Fruit fly (Drosophila melanogaster) whole organism, embryonic: ENCODE results near the gene Atg18b.

Experiments used
- Adf1 ChIP-seq: fragments of 200-800 bp; sonication (Bioruptor generic); IDR thresholded peaks from 2 replicates; pipeline ENCODE4 v1.3.6; 2022; ENCODE audit warnings: missing biosample characterization, missing genetic modification characterization
- CG11093 ChIP-seq: fragments of 200-800 bp; sonication (Bioruptor generic); IDR thresholded peaks from 3 replicates; pipeline ENCODE4 v1.3.6; 2022; ENCODE audit warnings: missing biosample characterization, missing genetic modification characterization
- CG14860 ChIP-seq: fragments of 200-800 bp; sonication (Bioruptor generic); IDR thresholded peaks from 3 replicates; pipeline ENCODE4 v1.3.6; 2022; ENCODE audit warnings: missing biosample characterization, missing genetic modification characterization; ENCODE audit not compliant: partially characterized antibody
- CG15011 ChIP-seq: fragments of 200-800 bp; sonication (Bioruptor generic); optimal IDR thresholded peaks from 3 replicates; lab custom pipeline; 2018; ENCODE audit warnings: missing biosample characterization, mild to moderate bottlenecking, missing genetic modification characterization
- CG17328 ChIP-seq: fragments of 200-800 bp; sonication (Bioruptor generic); IDR thresholded peaks from 2 replicates; pipeline ENCODE4 v1.3.6; 2022; ENCODE audit warnings: missing biosample characterization, missing genetic modification characterization
- CG30020 ChIP-seq: fragments of 200-800 bp; optimal IDR thresholded peaks from 2 replicates; lab custom pipeline; 2019; ENCODE audit warnings: missing biosample characterization, mild to moderate bottlenecking, missing genetic modification characterization, moderate library complexity
- CG30431 ChIP-seq: fragments of 200-800 bp; sonication (Bioruptor generic); optimal IDR thresholded peaks from 2 replicates; lab custom pipeline; 2017; ENCODE audit warnings: missing biosample characterization, missing genetic modification characterization
- CG31388 ChIP-seq: fragments of 200-800 bp; sonication (Bioruptor generic); optimal IDR thresholded peaks from 2 replicates; lab custom pipeline; 2016; ENCODE audit warnings: missing biosample characterization, missing genetic modification characterization
- CG3163 ChIP-seq: fragments of 200-800 bp; sonication (Bioruptor generic); optimal IDR thresholded peaks from 3 replicates; lab custom pipeline; 2016; ENCODE audit warnings: missing biosample characterization, missing genetic modification characterization
- CG3838 ChIP-seq: fragments of 200-800 bp; sonication (Bioruptor generic); optimal IDR thresholded peaks from 3 replicates; lab custom pipeline; 2016; ENCODE audit warnings: missing biosample characterization, missing genetic modification characterization
- CG4820 ChIP-seq: fragments of 200-800 bp; sonication (Bioruptor generic); optimal IDR thresholded peaks from 3 replicates; lab custom pipeline; 2016; ENCODE audit warnings: missing biosample characterization, missing genetic modification characterization
- CG6654 ChIP-seq: fragments of 200-800 bp; sonication (Bioruptor generic); optimal IDR thresholded peaks from 2 replicates; lab custom pipeline; 2017; ENCODE audit warnings: missing biosample characterization, mild to moderate bottlenecking, missing genetic modification characterization
- CG6765 ChIP-seq: fragments of 200-800 bp; sonication (Bioruptor generic); optimal IDR thresholded peaks from 3 replicates; lab custom pipeline; 2017; ENCODE audit warnings: missing biosample characterization, mild to moderate bottlenecking, missing genetic modification characterization
- CG8089 ChIP-seq: fragments of 200-800 bp; sonication (Bioruptor generic); optimal IDR thresholded peaks from 3 replicates; lab custom pipeline; 2016; ENCODE audit warnings: missing biosample characterization, missing genetic modification characterization
- CG8290 ChIP-seq, 3 experiments: fragments of 200-800 bp; sonication (Bioruptor generic); optimal IDR thresholded peaks; 2 replicates each; lab custom pipeline; 2016 to 2019; ENCODE audit warnings: missing biosample characterization in 3 of 3, missing genetic modification characterization in 3 of 3, mild to moderate bottlenecking in 2 of 3, moderate library complexity in 1 of 3
- CG8359 ChIP-seq: fragments of 200-800 bp; sonication (Bioruptor generic); optimal IDR thresholded peaks from 2 replicates; lab custom pipeline; 2017; ENCODE audit warnings: missing biosample characterization, mild to moderate bottlenecking, missing genetic modification characterization, borderline replicate concordance
- CG8765 ChIP-seq: fragments of 200-800 bp; sonication (Bioruptor generic); IDR thresholded peaks from 2 replicates; pipeline ENCODE4 v1.3.6; 2022; ENCODE audit warnings: missing biosample characterization, missing genetic modification characterization
- D ChIP-seq, 2 experiments: fragments of 200-800 bp in 1 of 2; fragments of >200 bp in 1 of 2; sonication (Bioruptor generic) in 1 of 2; optimal IDR thresholded peaks; 2 replicates in 1 of 2; 3 replicates in 1 of 2; lab custom pipeline; 2017; ENCODE audit warnings: mild to moderate bottlenecking in 1 of 2, missing biosample characterization in 1 of 2, missing genetic modification characterization in 1 of 2, missing genetic modification reagents in 1 of 2
- Deaf1 ChIP-seq: fragments of 200-800 bp; optimal IDR thresholded peaks from 3 replicates; lab custom pipeline; 2019; ENCODE audit warnings: missing biosample characterization, mild to moderate bottlenecking, missing genetic modification characterization, moderate library complexity
- Dip3 ChIP-seq: fragments of 200-800 bp; sonication (Bioruptor generic); optimal IDR thresholded peaks from 3 replicates; lab custom pipeline; 2016; ENCODE audit warnings: missing biosample characterization, missing genetic modification characterization
- E2f1 ChIP-seq: fragments of 200-800 bp; sonication (Bioruptor generic); IDR thresholded peaks from 2 replicates; pipeline ENCODE4 v1.3.6; 2022; ENCODE audit warnings: missing biosample characterization, missing genetic modification characterization
- Jarid2 ChIP-seq: fragments of 200-800 bp; sonication (Bioruptor generic); optimal IDR thresholded peaks from 3 replicates; lab custom pipeline; 2017; ENCODE audit warnings: mild to moderate bottlenecking, missing biosample characterization, missing genetic modification reagents, missing genetic modification characterization
- Mrtf ChIP-seq: fragments of 200-800 bp; sonication (Bioruptor generic); IDR thresholded peaks from 3 replicates; pipeline ENCODE4 v1.3.6; 2022; ENCODE audit warnings: missing biosample characterization, missing genetic modification characterization
- Oaz ChIP-seq: fragments of 200-800 bp; sonication (Bioruptor generic); IDR thresholded peaks from 2 replicates; pipeline ENCODE4 v1.3.6; 2022; ENCODE audit warnings: missing biosample characterization, missing genetic modification characterization
- Oli ChIP-seq: fragments of 200-800 bp; sonication (Bioruptor generic); optimal IDR thresholded peaks from 2 replicates; lab custom pipeline; 2018; ENCODE audit warnings: missing biosample characterization, mild to moderate bottlenecking, missing genetic modification characterization, moderate library complexity
- Pdp1 ChIP-seq, 2 experiments: fragments of 200-800 bp; sonication (Bioruptor generic); optimal IDR thresholded peaks; 3 replicates each; lab custom pipeline; 2016; ENCODE audit warnings: missing biosample characterization in 2 of 2, missing genetic modification characterization in 2 of 2, mild to moderate bottlenecking in 1 of 2, moderate library complexity in 1 of 2
- Scr ChIP-seq: fragments of 200-800 bp; sonication (Bioruptor generic); IDR thresholded peaks from 2 replicates; pipeline ENCODE4 v1.3.6; 2022; ENCODE audit warnings: missing biosample characterization, missing genetic modification characterization; ENCODE audit not compliant: partially characterized antibody
- Side ChIP-seq: fragments of 200-800 bp; sonication (Bioruptor generic); optimal IDR thresholded peaks from 2 replicates; lab custom pipeline; 2016; ENCODE audit warnings: missing biosample characterization, missing genetic modification characterization
- Sin3A ChIP-seq: fragments of >200 bp; optimal IDR thresholded peaks from 2 replicates; lab custom pipeline; 2018
- Six4 ChIP-seq: fragments of 200-800 bp; sonication (Bioruptor generic); optimal IDR thresholded peaks from 2 replicates; lab custom pipeline; 2016; ENCODE audit warnings: missing biosample characterization, missing genetic modification characterization
- Spps ChIP-seq: fragments of 200-800 bp; sonication (Bioruptor generic); optimal IDR thresholded peaks from 2 replicates; lab custom pipeline; 2018; ENCODE audit warnings: missing biosample characterization, mild to moderate bottlenecking, missing genetic modification characterization
- ase ChIP-seq: fragments of 200-800 bp; sonication (Bioruptor generic); IDR thresholded peaks from 3 replicates; pipeline ENCODE4 v1.3.6; 2022; ENCODE audit warnings: missing biosample characterization, missing genetic modification characterization
- ato ChIP-seq: fragments of 200-800 bp; sonication (Bioruptor generic); IDR thresholded peaks from 2 replicates; pipeline ENCODE4 v1.3.6; 2022; ENCODE audit warnings: missing biosample characterization, missing genetic modification characterization; ENCODE audit not compliant: partially characterized antibody
- chinmo ChIP-seq: fragments of 200-800 bp; sonication (Bioruptor generic); IDR thresholded peaks from 4 replicates; pipeline ENCODE4 v1.3.6; 2022; ENCODE audit warnings: missing biosample characterization, missing genetic modification characterization; ENCODE audit not compliant: partially characterized antibody
- dysf ChIP-seq: fragments of 200-800 bp; sonication (Bioruptor generic); IDR thresholded peaks from 3 replicates; pipeline ENCODE4 v1.3.6; 2022; ENCODE audit warnings: missing biosample characterization, missing genetic modification characterization
- ems ChIP-seq: fragments of 200-800 bp; sonication (Bioruptor generic); optimal IDR thresholded peaks from 3 replicates; lab custom pipeline; 2016; ENCODE audit warnings: missing biosample characterization, missing genetic modification characterization
- en ChIP-seq: fragments of 200-800 bp; sonication (Bioruptor generic); optimal IDR thresholded peaks from 2 replicates; lab custom pipeline; 2016; ENCODE audit warnings: missing biosample characterization, missing genetic modification characterization
- grau ChIP-seq: fragments of 200-800 bp; optimal IDR thresholded peaks from 3 replicates; lab custom pipeline; 2019; ENCODE audit warnings: missing biosample characterization, mild to moderate bottlenecking, missing genetic modification characterization, moderate library complexity
- gro ChIP-seq: fragments of 200-800 bp; sonication (Bioruptor generic); optimal IDR thresholded peaks from 2 replicates; lab custom pipeline; 2016; ENCODE audit warnings: missing biosample characterization, missing genetic modification characterization
- hbn ChIP-seq: fragments of 200-800 bp; sonication (Bioruptor generic); IDR thresholded peaks from 2 replicates; pipeline ENCODE4 v1.3.6; 2022; ENCODE audit warnings: missing biosample characterization, missing genetic modification characterization; ENCODE audit not compliant: partially characterized antibody
- jigr1 ChIP-seq: fragments of 200-800 bp; sonication (Bioruptor generic); IDR thresholded peaks from 3 replicates; pipeline ENCODE4 v1.3.6; 2022; ENCODE audit warnings: missing biosample characterization, missing genetic modification characterization
- lmd ChIP-seq: fragments of 200-800 bp; sonication (Bioruptor generic); IDR thresholded peaks from 2 replicates; pipeline ENCODE4 v1.3.6; 2022; ENCODE audit warnings: missing biosample characterization, missing genetic modification characterization
- onecut ChIP-seq: fragments of 200-800 bp; sonication (Bioruptor generic); IDR thresholded peaks from 2 replicates; pipeline ENCODE4 v1.3.6; 2022; ENCODE audit warnings: missing biosample characterization, missing genetic modification characterization
- peb ChIP-seq: fragments of 200-800 bp; sonication (Bioruptor generic); IDR thresholded peaks from 2 replicates; pipeline ENCODE4 v1.3.6; 2022; ENCODE audit warnings: missing biosample characterization, missing genetic modification characterization
- psq ChIP-seq: fragments of 200-800 bp; sonication (Bioruptor generic); optimal IDR thresholded peaks from 2 replicates; lab custom pipeline; 2017; ENCODE audit warnings: missing biosample characterization, missing genetic modification characterization
- ranshi ChIP-seq: fragments of 200-800 bp; sonication (Bioruptor generic); IDR thresholded peaks from 2 replicates; pipeline ENCODE4 v1.3.6; 2022; ENCODE audit warnings: missing biosample characterization, missing genetic modification characterization
- rib ChIP-seq: fragments of 200-800 bp; sonication (Bioruptor generic); IDR thresholded peaks from 2 replicates; pipeline ENCODE4 v1.3.6; 2022; ENCODE audit warnings: missing biosample characterization, missing genetic modification characterization
- sens ChIP-seq: fragments of 200-800 bp; sonication (Bioruptor generic); peaks from one replicate; lab custom pipeline; 2016; ENCODE audit warnings: missing biosample characterization, missing genetic modification characterization
- sisA ChIP-seq: fragments of 200-800 bp; sonication (Bioruptor generic); IDR thresholded peaks from 2 replicates; pipeline ENCODE4 v1.3.6; 2022; ENCODE audit warnings: missing biosample characterization, missing genetic modification characterization
- slou ChIP-seq: fragments of 200-800 bp; sonication (Bioruptor generic); optimal IDR thresholded peaks from 3 replicates; lab custom pipeline; 2016; ENCODE audit warnings: missing biosample characterization, missing genetic modification characterization
- sqz ChIP-seq: fragments of 200-800 bp; sonication (Bioruptor generic); optimal IDR thresholded peaks from 3 replicates; lab custom pipeline; 2018; ENCODE audit warnings: missing biosample characterization, mild to moderate bottlenecking, missing genetic modification characterization

Atg18b gene

dm6 chr2L:21218240-21218911, 2.0 kb downstream of the Atg18b start, which contains the start of gene CG8679 (continued):
- TF ChIP-seq CG30020 (tag; lab: Kevin White, UChicago) (peak; percentile 30), slou (GFP tag; lab: Kevin White, UChicago) (no peak), Oaz (GFP tag; lab: Robert Waterston, UW) (no peak), jigr1 (GFP tag; lab: Robert Waterston, UW) (no peak), onecut (GFP tag; lab: Robert Waterston, UW) (peak; percentile 32), CG8359 (no peak), CG6654 (no peak), hbn (GFP tag; lab: Robert Waterston, UW) (no peak), Scr (GFP tag; lab: Robert Waterston, UW) (peak; percentile 46), grau (no peak), Pdp1 (GFP tag; optimal IDR thresholded peaks at IDR 0.05; lab: Kevin White, UChicago) (peak in 1 of 2 experiments; percentile 91), CG8765 (GFP tag; lab: Robert Waterston, UW) (no peak), ems (GFP tag; lab: Kevin White, UChicago) (no peak), gro (GFP tag; lab: Kevin White, UChicago) (peak; percentile 19), sens (GFP tag; lab: Kevin White, UChicago) (peak; percentile 78), rib (GFP tag; lab: Robert Waterston, UW) (peak; percentile 95), CG17328 (GFP tag; lab: Robert Waterston, UW) (0 out of 2 replicates have a peak, but pooled peaks have one; percentile 42), CG3163 (no peak), dysf (no peak), Six4 (no peak), en (no peak), CG8290 (GFP tag; optimal IDR thresholded peaks at IDR 0.05; lab: Kevin White, UChicago) (peak; percentile 28), CG8290 (tag; optimal IDR thresholded peaks at IDR 0.05; lab: Kevin White, UChicago) (peak in 1 of 2 experiments; percentile 55), ase (GFP tag; lab: Robert Waterston, UW) (no peak), D (optimal IDR thresholded peaks at IDR 0.05; lab: Kevin White, UChicago) (no peak), D (GFP tag; optimal IDR thresholded peaks at IDR 0.05; lab: Kevin White, UChicago) (no peak), Spps (tag; lab: Kevin White, UChicago) (no peak), Deaf1 (tag; lab: Kevin White, UChicago) (no peak), CG6765 (GFP tag; lab: Kevin White, UChicago) (no peak), CG30431 (GFP tag; lab: Kevin White, UChicago) (no peak), psq (GFP tag; lab: Kevin White, UChicago) (no peak), CG14860 (GFP tag; lab: Robert Waterston, UW) (no peak), CG4820 (GFP tag; lab: Kevin White, UChicago) (no peak), Adf1 (GFP tag; lab: Robert Waterston, UW) (no peak), CG15011 (GFP tag; lab: Kevin White, UChicago) (no peak), Side (GFP tag; lab: Kevin White, UChicago) (no peak), CG8089 (GFP tag; lab: Kevin White, UChicago) (no peak), lmd (GFP tag; lab: Robert Waterston, UW) (no peak), CG31388 (GFP tag; lab: Kevin White, UChicago) (no peak), Jarid2 (no peak), ranshi (GFP tag; lab: Robert Waterston, UW) (no peak), sisA (no peak), chinmo (peak; percentile 98), ato (GFP tag; lab: Robert Waterston, UW) (no peak), Sin3A (peak; percentile 79), Oli (no peak), CG3838 (GFP tag; lab: Kevin White, UChicago) (no peak), peb (GFP tag; lab: Robert Waterston, UW) (no peak), CG11093 (GFP tag; lab: Robert Waterston, UW) (no peak), sqz (GFP tag; lab: Kevin White, UChicago) (no peak), E2f1 (GFP tag; lab: Robert Waterston, UW) (no peak), Dip3 (GFP tag; lab: Kevin White, UChicago) (no peak), Mrtf (GFP tag; lab: Robert Waterston, UW) (no peak)
